Fruit fly (Drosophila melanogaster): ENCODE measurements around the gene Ccp84Ae.
A peak's percentile ranks its signal among the peaks of the same experiment; 100 is the strongest.

Gene Ccp84Ae

DNA sequence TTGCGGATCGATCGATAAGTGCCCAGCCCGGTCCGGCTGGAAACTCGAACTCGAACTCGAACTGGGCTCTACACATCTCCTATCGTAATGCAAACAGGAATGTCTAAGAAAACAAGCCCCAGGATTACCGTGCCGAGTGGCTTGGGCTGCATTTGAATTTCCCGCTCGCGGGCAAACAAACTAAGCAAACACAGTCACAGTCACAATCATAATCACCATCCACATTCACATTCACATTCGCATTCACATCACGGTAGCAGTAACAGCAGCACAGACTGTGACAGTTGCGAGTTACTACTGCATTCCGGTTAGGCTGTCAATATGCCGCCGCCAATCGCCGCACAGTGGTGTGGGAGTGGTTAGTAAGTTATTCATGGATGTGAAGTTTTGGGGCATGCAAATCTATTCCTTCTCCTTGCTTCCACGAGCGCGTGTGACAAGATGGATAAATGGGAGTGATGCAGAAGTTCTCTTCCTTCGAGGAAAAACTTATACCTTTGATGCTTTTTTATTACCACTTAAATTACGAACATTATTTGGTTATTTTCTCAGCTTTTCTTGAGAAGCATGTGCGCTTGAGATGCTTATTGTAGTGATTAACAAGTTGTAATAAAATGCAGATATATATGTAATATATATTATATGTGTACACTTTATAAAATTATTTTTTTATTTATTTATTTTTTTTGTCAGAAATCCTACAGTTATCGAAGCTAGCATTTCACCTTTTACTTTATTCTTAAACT, 27.0 kb downstream of the Ccp84Ae start:
- TF ChIP-seq lz (GFP tag; optimal IDR thresholded peaks at IDR 0.05): no peak
- TF ChIP-seq OdsH (GFP tag; optimal IDR thresholded peaks at IDR 0.05): peak; percentile 10
- no peak for TF ChIP-seq CG31627 (GFP tag; optimal IDR thresholded peaks at IDR 0.05)
- peak; percentile 1 for TF ChIP-seq net (GFP tag; optimal IDR thresholded peaks at IDR 0.05)
- no peak for TF ChIP-seq Sox14 (GFP tag; optimal IDR thresholded peaks at IDR 0.05)
- TF ChIP-seq svp (GFP tag): peak; percentile 54
- peak; percentile 2 for TF ChIP-seq Lpt (GFP tag; optimal IDR thresholded peaks at IDR 0.05)
- no peak for TF ChIP-seq Gug (GFP tag; IDR thresholded peaks at IDR 0.05)
- TF ChIP-seq ss (GFP tag; optimal IDR thresholded peaks at IDR 0.05): peak in 1 of 2 experiments; percentile 15
- TF ChIP-seq CG15336 (GFP tag; IDR thresholded peaks at IDR 0.05): no peak
- 0 out of 3 replicates have a peak, but pooled peaks have one; percentile 10 for TF ChIP-seq CG6163 (GFP tag; IDR thresholded peaks at IDR 0.05)
- TF ChIP-seq Smox (GFP tag; optimal IDR thresholded peaks at IDR 0.05): no peak
- no peak for TF ChIP-seq CG10669 (GFP tag; optimal IDR thresholded peaks at IDR 0.05)
- no peak for TF ChIP-seq CG6808 (GFP tag; optimal IDR thresholded peaks at IDR 0.05)
- TF ChIP-seq CG3919 (GFP tag; optimal IDR thresholded peaks at IDR 0.05): peak; percentile 26
- no peak for TF ChIP-seq CG8319 (GFP tag; optimal IDR thresholded peaks at IDR 0.05)
- TF ChIP-seq CG7368 (GFP tag; optimal IDR thresholded peaks at IDR 0.05): no peak
- TF ChIP-seq Eip93F (GFP tag; optimal IDR thresholded peaks at IDR 0.05): no peak
- TF ChIP-seq CG3032 (tag; optimal IDR thresholded peaks at IDR 0.05): no peak
- TF ChIP-seq achi (GFP tag; optimal IDR thresholded peaks at IDR 0.05): peak; percentile 32
- TF ChIP-seq dac (GFP tag; optimal IDR thresholded peaks at IDR 0.05): peak; percentile 1
- TF ChIP-seq vri (GFP tag; optimal IDR thresholded peaks at IDR 0.05): no peak
- TF ChIP-seq fd85E (GFP tag; optimal IDR thresholded peaks at IDR 0.05): no peak
- TF ChIP-seq Hr38 (GFP tag; optimal IDR thresholded peaks at IDR 0.05): no peak
- no peak for TF ChIP-seq Hr39 (GFP tag; optimal IDR thresholded peaks at IDR 0.05)
- no peak for TF ChIP-seq spab (GFP tag; optimal IDR thresholded peaks at IDR 0.05)
- no peak for TF ChIP-seq Sox102F (GFP tag; optimal IDR thresholded peaks at IDR 0.05)
- TF ChIP-seq CG8119 (GFP tag; IDR thresholded peaks at IDR 0.05): peak; percentile 32; the same call in 1 of the 3 replicates
- peak; percentile 83 for TF ChIP-seq CG32006 (GFP tag; optimal IDR thresholded peaks at IDR 0.05)
- peak; percentile 59 for TF ChIP-seq Eip78C (GFP tag)
- TF ChIP-seq CG34406 (GFP tag; optimal IDR thresholded peaks at IDR 0.05): no peak
- no peak for TF ChIP-seq CG8632 (GFP tag; optimal IDR thresholded peaks at IDR 0.05)
- no peak for TF ChIP-seq dsx (GFP tag; optimal IDR thresholded peaks at IDR 0.05; ENCODE audit: poor library complexity, severe bottlenecking)
- TF ChIP-seq cyc (GFP tag; optimal IDR thresholded peaks at IDR 0.05): no peak
- TF ChIP-seq acj6 (GFP tag; optimal IDR thresholded peaks at IDR 0.05): no peak
- no peak for TF ChIP-seq CG11902 (GFP tag; optimal IDR thresholded peaks at IDR 0.05)
- TF ChIP-seq Hr4 (GFP tag; optimal IDR thresholded peaks at IDR 0.05): peak; percentile 46
- no peak for TF ChIP-seq Eip75B (GFP tag; optimal IDR thresholded peaks at IDR 0.05)
- no peak for TF ChIP-seq Blimp-1 (GFP tag; optimal IDR thresholded peaks at IDR 0.05)
- TF ChIP-seq CG6276 (GFP tag; optimal IDR thresholded peaks at IDR 0.05): no peak
- TF ChIP-seq CG9139 (GFP tag; optimal IDR thresholded peaks at IDR 0.05): no peak
- no peak for TF ChIP-seq Ets96B (tag; optimal IDR thresholded peaks at IDR 0.05)
- TF ChIP-seq CG11762 (GFP tag; optimal IDR thresholded peaks at IDR 0.05; ENCODE audit: insufficient read depth): no peak
- TF ChIP-seq Sox15 (GFP tag; optimal IDR thresholded peaks at IDR 0.05): no peak
- TF ChIP-seq topi (GFP tag; optimal IDR thresholded peaks at IDR 0.05): no peak
- no peak for TF ChIP-seq esn (GFP tag; optimal IDR thresholded peaks at IDR 0.05)
- no peak for TF ChIP-seq Met (GFP tag; optimal IDR thresholded peaks at IDR 0.05)
- TF ChIP-seq CG6854 (GFP tag; optimal IDR thresholded peaks at IDR 0.05): no peak
- TF ChIP-seq CG10631 (GFP tag; optimal IDR thresholded peaks at IDR 0.05): peak; percentile 43
- peak; percentile 26; the same call in 1 of the 3 replicates for TF ChIP-seq eg (GFP tag; IDR thresholded peaks at IDR 0.05)
- TF ChIP-seq CG16779 (tag; optimal IDR thresholded peaks at IDR 0.05): no peak
